Worm (Caenorhabditis elegans): ENCODE results near the gene ttll-11.

DNA sequence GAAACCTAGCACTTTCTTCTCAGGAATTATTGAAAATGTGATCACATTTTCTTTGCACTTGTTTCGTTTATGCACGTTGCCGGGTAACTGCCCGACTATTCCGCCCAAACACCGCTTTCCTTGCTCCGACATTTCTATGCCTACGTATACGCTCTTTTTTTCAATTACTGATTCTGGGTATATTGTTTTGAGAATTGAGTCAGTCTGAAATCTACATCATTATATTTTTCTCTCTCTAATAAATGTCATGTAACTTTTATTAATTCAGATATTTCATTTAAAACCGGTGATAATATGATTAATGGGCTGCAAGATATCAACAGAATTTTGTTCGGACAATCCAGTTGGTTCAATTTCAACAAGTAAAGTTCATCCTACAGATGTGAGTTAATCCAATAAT, at the start of gene ttll-11:
- TF ChIP-seq nhr-80 (tag; optimal IDR thresholded peaks at IDR 0.05) = no peak
- no peak for TF ChIP-seq ceh-100 (GFP tag; IDR thresholded peaks at IDR 0.05)
- TF ChIP-seq mxl-1 (tag; optimal IDR thresholded peaks at IDR 0.05) = no peak
- TF ChIP-seq ztf-28 (GFP tag; IDR thresholded peaks at IDR 0.05) = no peak
